Fruit fly (Drosophila melanogaster): ENCODE measurements around the gene Oat.

Gene Oat

DNA sequence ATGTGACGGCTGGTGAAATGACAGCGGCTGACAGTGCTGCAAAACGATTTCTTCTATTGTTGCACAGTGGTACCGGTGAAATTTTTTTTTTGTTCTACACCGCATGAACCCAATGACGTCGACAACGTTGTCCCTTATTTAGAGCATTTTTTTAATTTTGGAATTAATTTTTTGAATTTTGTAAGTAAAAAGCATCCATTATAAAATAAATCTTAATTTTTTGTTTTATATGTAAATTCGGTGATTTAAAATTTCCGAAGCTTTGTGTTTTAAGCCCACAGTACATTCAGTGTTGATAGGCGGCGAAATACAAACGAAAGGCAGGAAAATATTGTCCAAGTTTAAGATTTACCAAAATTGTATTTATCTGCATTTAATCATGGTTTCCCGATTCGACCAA, 37.5 kb downstream of the Oat start, which contains the start of the genes Lon and PIG-F (continued):
- TF ChIP-seq fu2 (GFP tag; optimal IDR thresholded peaks at IDR 0.05) (peak; percentile 98), BtbVII (GFP tag; optimal IDR thresholded peaks at IDR 0.05) (peak; percentile 99), vnd (GFP tag; IDR thresholded peaks at IDR 0.05; ENCODE audit: partially characterized antibody) (peak; percentile 60), CG11504 (tag; optimal IDR thresholded peaks at IDR 0.05) (peak; percentile 98), Nf-YC (tag; optimal IDR thresholded peaks at IDR 0.05) (peak; percentile 94), CG17328 (GFP tag; IDR thresholded peaks at IDR 0.05) (peak; percentile 97), CG1233 (GFP tag; optimal IDR thresholded peaks at IDR 0.05) (peak; percentile 99), E2f1 (GFP tag; IDR thresholded peaks at IDR 0.05) (peak; percentile 98), ci (GFP tag; IDR thresholded peaks at IDR 0.05) (peak; percentile 98), lmd (GFP tag; IDR thresholded peaks at IDR 0.05) (peak; percentile 99), maf-S (GFP tag; optimal IDR thresholded peaks at IDR 0.05) (peak; percentile 98), hbn (GFP tag; IDR thresholded peaks at IDR 0.05; ENCODE audit: partially characterized antibody) (peak; percentile 47; the same call in 1 of the 2 replicates), grn (GFP tag; optimal IDR thresholded peaks at IDR 0.05) (no peak), CG5180 (GFP tag; optimal IDR thresholded peaks at IDR 0.05) (peak; percentile 92), D (optimal IDR thresholded peaks at IDR 0.05) (no peak), D (GFP tag; optimal IDR thresholded peaks at IDR 0.05) (peak; percentile 99), az2 (GFP tag; optimal IDR thresholded peaks at IDR 0.05) (peak; percentile 100), danr (GFP tag; IDR thresholded peaks at IDR 0.05) (peak; percentile 97), CG11247 (GFP tag; IDR thresholded peaks at IDR 0.05) (peak; percentile 98), CG17829 (tag; optimal IDR thresholded peaks at IDR 0.05) (peak; percentile 99), sens (GFP tag) (peak; percentile 100), CG13296 (GFP tag; optimal IDR thresholded peaks at IDR 0.05) (peak; percentile 99), CG6254 (GFP tag; optimal IDR thresholded peaks at IDR 0.05) (peak; percentile 97), chif (GFP tag; optimal IDR thresholded peaks at IDR 0.05) (peak; percentile 98 to 99), CG9817 (tag; optimal IDR thresholded peaks at IDR 0.05) (peak; percentile 99), Jarid2 (GFP tag; optimal IDR thresholded peaks at IDR 0.05) (peak; percentile 94), CG7556 (GFP tag; optimal IDR thresholded peaks at IDR 0.05) (peak; percentile 99), CG2116 (GFP tag; optimal IDR thresholded peaks at IDR 0.05) (peak; percentile 92), crol (GFP tag; IDR thresholded peaks at IDR 0.05) (peak; percentile 69), YL-1 (GFP tag; optimal IDR thresholded peaks at IDR 0.05) (peak; percentile 99), dmrt99B (tag; optimal IDR thresholded peaks at IDR 0.05) (peak; percentile 99), odd (GFP tag; optimal IDR thresholded peaks at IDR 0.05) (peak; percentile 99), inv (GFP tag; IDR thresholded peaks at IDR 0.05; ENCODE audit: partially characterized antibody) (peak; percentile 64), HLH4C (GFP tag; IDR thresholded peaks at IDR 0.05; ENCODE audit: partially characterized antibody) (peak; percentile 71), CG2678 (tag; optimal IDR thresholded peaks at IDR 0.05) (peak; percentile 100), dysf (GFP tag; IDR thresholded peaks at IDR 0.05) (peak; percentile 99), Mad (GFP tag; optimal IDR thresholded peaks at IDR 0.05) (peak; percentile 99), CoRest (tag; optimal IDR thresholded peaks at IDR 0.05) (peak; percentile 100), sd (tag; optimal IDR thresholded peaks at IDR 0.05) (no peak), nau (GFP tag; optimal IDR thresholded peaks at IDR 0.05) (no peak), Gsc (GFP tag; IDR thresholded peaks at IDR 0.05) (peak; percentile 96), Sry-δ (GFP tag; optimal IDR thresholded peaks at IDR 0.05) (peak; percentile 77), Hr3 (GFP tag; optimal IDR thresholded peaks at IDR 0.05) (peak; percentile 100), CG12942 (GFP tag; optimal IDR thresholded peaks at IDR 0.05) (peak; percentile 99), corto (GFP tag; optimal IDR thresholded peaks at IDR 0.05) (peak; percentile 96), CG1832 (GFP tag; optimal IDR thresholded peaks at IDR 0.05) (no peak), Ssrp (tag; optimal IDR thresholded peaks at IDR 0.05) (peak; percentile 99), Dfd (GFP tag; optimal IDR thresholded peaks at IDR 0.05) (peak in 1 of 2 experiments; percentile 85), CG9932 (GFP tag; IDR thresholded peaks at IDR 0.05) (peak; percentile 99), pum (GFP tag; optimal IDR thresholded peaks at IDR 0.05) (peak; percentile 99), CG8359 (GFP tag; optimal IDR thresholded peaks at IDR 0.05; ENCODE audit: borderline replicate concordance) (peak; percentile 95)

All from whole organism, embryonic.